Worm (Caenorhabditis elegans) whole organism, late embryonic: ENCODE data around the gene dod-24.

ENCODE experiments used
- ceh-45 ChIP-seq: fragments of 200-800 bp; sonication (Bioruptor generic); IDR thresholded peaks from 2 replicates; pipeline ENCODE4 v1.3.6; 2022; ENCODE audit warnings: missing genetic modification reagents, missing genetic modification characterization, missing compliant biosample characterization
- che-1 ChIP-seq: sonication (generic microtip); optimal IDR thresholded peaks from 2 replicates; lab custom pipeline; 2016; ENCODE audit warnings: mild to moderate bottlenecking, missing genetic modification characterization, missing compliant biosample characterization
- dmd-4 ChIP-seq: sonication (generic microtip); optimal IDR thresholded peaks from 2 replicates; lab custom pipeline; 2016; ENCODE audit warnings: borderline replicate concordance, missing genetic modification characterization, missing compliant biosample characterization
- elt-4 ChIP-seq: sonication (generic microtip); optimal IDR thresholded peaks from 2 replicates; lab custom pipeline; 2016; ENCODE audit warnings: missing genetic modification characterization, missing compliant biosample characterization
- eyg-1 ChIP-seq: sonication (generic microtip); optimal IDR thresholded peaks from 2 replicates; lab custom pipeline; 2016; ENCODE audit warnings: missing genotype, missing genetic modification characterization, missing compliant biosample characterization
- hlh-30 ChIP-seq: sonication (generic microtip); optimal IDR thresholded peaks from 2 replicates; lab custom pipeline; 2017; ENCODE audit warnings: antibody characterized with exemption, missing genetic modification characterization, missing compliant biosample characterization; ENCODE audit not compliant: insufficient read depth
- hlh-6 ChIP-seq: sonication (generic microtip); optimal IDR thresholded peaks from 2 replicates; lab custom pipeline; 2016; ENCODE audit warnings: missing genotype, missing genetic modification characterization, missing compliant biosample characterization
- pqm-1 ChIP-seq: sonication (generic microtip); optimal IDR thresholded peaks from 2 replicates; lab custom pipeline; 2016; ENCODE audit warnings: missing genetic modification characterization, missing compliant biosample characterization
- ref-2 ChIP-seq: sonication (generic microtip); optimal IDR thresholded peaks from 2 replicates; lab custom pipeline; 2016; ENCODE audit warnings: missing genetic modification characterization, missing compliant biosample characterization
- rnt-1 ChIP-seq: sonication (generic microtip); optimal IDR thresholded peaks from 2 replicates; lab custom pipeline; 2016; ENCODE audit warnings: missing genetic modification characterization, missing compliant biosample characterization
- sox-4 ChIP-seq: sonication (generic microtip); optimal IDR thresholded peaks from 2 replicates; lab custom pipeline; 2017; ENCODE audit warnings: mild to moderate bottlenecking, missing genetic modification characterization, inconsistent platforms, missing compliant biosample characterization
- tbx-2 ChIP-seq: sonication (generic microtip); optimal IDR thresholded peaks from 2 replicates; lab custom pipeline; 2016; ENCODE audit warnings: missing genetic modification characterization, missing compliant biosample characterization
- unc-55 ChIP-seq: sonication (generic microtip); optimal IDR thresholded peaks from 2 replicates; lab custom pipeline; 2017; ENCODE audit warnings: missing biosample characterization, missing genetic modification reagents, missing genetic modification characterization

DNA sequence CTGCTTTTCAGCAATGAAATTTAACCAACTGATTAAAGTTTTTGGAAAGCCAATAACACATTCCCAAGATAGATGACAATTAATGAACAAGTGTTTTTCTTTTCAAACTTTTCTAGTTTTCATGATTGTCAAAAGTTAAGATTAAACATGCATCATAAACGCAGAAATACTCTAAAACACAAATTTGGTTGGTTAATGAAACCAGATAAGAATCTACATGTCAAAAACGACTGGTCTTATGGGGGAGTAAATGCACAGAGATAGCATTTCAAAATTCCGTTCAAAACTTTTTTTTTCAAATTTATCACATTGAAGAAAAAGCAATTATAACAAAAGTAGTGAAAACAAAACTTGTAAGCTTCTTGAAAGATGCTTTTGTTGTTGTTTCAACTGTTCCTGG is 37.5 kb downstream of the dod-24 start:
- TF ChIP-seq pqm-1: no peak
- no peak for TF ChIP-seq sox-4 (tag; lab: Kevin White, UChicago)
- no peak for TF ChIP-seq ref-2 (tag; lab: Kevin White, UChicago)
- no peak for TF ChIP-seq tbx-2 (tag; lab: Kevin White, UChicago)
- no peak for TF ChIP-seq dmd-4 (tag; lab: Kevin White, UChicago)
- TF ChIP-seq hlh-6 (tag; lab: Kevin White, UChicago): no peak
- no peak for TF ChIP-seq unc-55 (GFP tag; lab: Kevin White, UChicago)
- TF ChIP-seq che-1: no peak
- no peak for TF ChIP-seq rnt-1 (tag; lab: Kevin White, UChicago)
- no peak for TF ChIP-seq ceh-45 (GFP tag; lab: Robert Waterston, UW)
- no peak for TF ChIP-seq eyg-1 (tag; lab: Kevin White, UChicago)
- no peak for TF ChIP-seq hlh-30 (tag; lab: Kevin White, UChicago)
- no peak for TF ChIP-seq elt-4 (tag; lab: Kevin White, UChicago)
